Fruit fly (Drosophila melanogaster): ENCODE results near the gene Cby.

DNA sequence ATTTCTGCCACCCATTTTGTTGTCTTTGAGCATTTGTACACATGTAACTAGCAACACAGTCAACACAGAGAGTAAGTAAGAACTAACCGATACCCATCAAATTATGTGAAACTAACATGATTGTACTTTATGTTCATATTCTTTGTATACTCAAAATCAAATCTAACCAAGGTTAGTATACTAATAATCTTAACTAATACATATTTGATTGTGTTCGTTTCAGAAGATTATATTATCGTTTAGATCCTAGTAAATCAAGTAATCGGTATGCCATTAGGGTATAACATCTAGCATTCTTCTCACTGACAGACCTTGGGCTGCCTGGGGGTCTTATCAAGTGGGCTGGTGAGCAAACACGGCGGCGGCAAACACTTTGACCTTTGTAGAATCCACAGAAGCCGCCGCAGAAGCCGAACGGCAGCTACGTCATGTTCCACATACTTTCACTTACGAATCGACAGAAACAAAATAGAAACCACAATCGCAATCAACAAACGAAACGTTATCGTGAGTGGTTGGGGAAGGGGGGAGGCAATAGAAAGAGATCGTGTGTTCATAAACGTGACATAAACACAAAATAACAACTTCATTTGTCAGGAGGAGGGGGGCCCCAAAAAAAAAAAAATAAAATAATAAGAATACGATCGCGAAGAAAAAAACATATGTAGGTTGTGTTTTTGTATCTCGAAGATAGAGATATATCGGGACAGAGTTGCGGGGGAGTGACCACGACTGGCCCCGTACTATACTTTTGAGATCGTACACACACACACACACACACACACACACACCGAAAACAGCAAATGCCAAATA lies 32.2 kb upstream of the Cby start:
- TF ChIP-seq psq (optimal IDR thresholded peaks at IDR 0.05), result no peak
- no peak for TF ChIP-seq pan (optimal IDR thresholded peaks at IDR 0.05)

Data from whole organism.